Worm (Caenorhabditis elegans) whole organism, L2 larva: Measurements from ENCODE around the gene ZK353.4.

ENCODE experiments used
- F13H6.1 ChIP-seq: sonication (generic microtip); optimal IDR thresholded peaks from 2 replicates; lab custom pipeline; 2016; ENCODE audit warnings: missing genetic modification characterization, missing compliant biosample characterization
- aly-2 ChIP-seq: fragments of 150-350 bp; optimal IDR thresholded peaks from 2 replicates; lab custom pipeline; 2014; ENCODE audit warnings: missing biosample characterization, missing genetic modification characterization
- blmp-1 ChIP-seq: sonication (generic microtip); optimal IDR thresholded peaks from 2 replicates; lab custom pipeline; 2017; ENCODE audit warnings: missing genetic modification characterization, mild to moderate bottlenecking, missing compliant biosample characterization, antibody characterized with exemption, moderate library complexity; ENCODE audit not compliant: insufficient read depth
- egl-27 ChIP-seq: sonication (generic microtip); optimal IDR thresholded peaks from 3 replicates; lab custom pipeline; 2017; ENCODE audit warnings: missing biosample characterization, missing genetic modification reagents, missing genetic modification characterization
- nhr-12 ChIP-seq: fragments of 150-350 bp; optimal IDR thresholded peaks from 2 replicates; lab custom pipeline; 2014; ENCODE audit warnings: missing biosample characterization, missing genetic modification characterization
- nhr-237 ChIP-seq: fragments of 150-350 bp; optimal IDR thresholded peaks from 2 replicates; lab custom pipeline; 2014; ENCODE audit warnings: missing biosample characterization, missing genetic modification characterization
- sem-4 ChIP-seq: fragments of 150-350 bp; optimal IDR thresholded peaks from 2 replicates; lab custom pipeline; 2014; ENCODE audit warnings: missing biosample characterization, missing genetic modification reagents, missing genetic modification characterization
- unc-62 ChIP-seq: fragments of 150-350 bp; optimal IDR thresholded peaks from 2 replicates; lab custom pipeline; 2014; ENCODE audit warnings: missing biosample characterization, missing genetic modification reagents, missing genetic modification characterization
- zag-1 ChIP-seq: fragments of 150-350 bp; optimal IDR thresholded peaks from 2 replicates; lab custom pipeline; 2014; ENCODE audit warnings: missing biosample characterization, missing genetic modification characterization
- ztf-11 ChIP-seq: sonication (generic microtip); optimal IDR thresholded peaks from 2 replicates; lab custom pipeline; 2017; ENCODE audit warnings: missing biosample characterization, missing genetic modification characterization

- TF ChIP-seq unc-62 (GFP tag; lab: Kevin White, UChicago) (no peak), egl-27 (tag; lab: Kevin White, UChicago) (no peak), nhr-237 (tag; lab: Kevin White, UChicago) (no peak), aly-2 (tag; lab: Kevin White, UChicago) (no peak), zag-1 (no peak), sem-4 (tag; lab: Kevin White, UChicago) (no peak), F13H6.1 (no peak), ztf-11 (tag; lab: Kevin White, UChicago) (no peak), blmp-1 (tag; lab: Kevin White, UChicago) (no peak), nhr-12 (tag; lab: Kevin White, UChicago) (no peak)
Observed at ce11 chrIII:8435074-8435473, 45.6 kb upstream of the ZK353.4 start, which contains the start of gene ZK1236.9.
